Worm (Caenorhabditis elegans): Measurements from ENCODE around the gene fax-1.

ce11 chrX:3178501-3178900 lies 20.6 kb downstream of the fax-1 start, which contains the start of gene klp-4:
- TF ChIP-seq madf-8 (GFP tag; conservative IDR thresholded peaks at IDR 0.05) (no peak), dpl-1 (GFP tag; optimal IDR thresholded peaks at IDR 0.05) (no peak), K12H6.12 (tag; optimal IDR thresholded peaks at IDR 0.05) (no peak), mcd-1 (GFP tag; IDR thresholded peaks at IDR 0.05) (no peak), C06A6.2 (GFP tag; conservative IDR thresholded peaks at IDR 0.05) (no peak), sptf-2 (GFP tag; optimal IDR thresholded peaks at IDR 0.05) (no peak), nhr-90 (tag; optimal IDR thresholded peaks at IDR 0.05) (no peak), nfya-1 (tag; optimal IDR thresholded peaks at IDR 0.05; ENCODE audit: borderline replicate concordance, insufficient read depth) (no peak)
